Fruit fly (Drosophila melanogaster): ENCODE measurements around the gene Npc2e.

Npc2e gene

DNA sequence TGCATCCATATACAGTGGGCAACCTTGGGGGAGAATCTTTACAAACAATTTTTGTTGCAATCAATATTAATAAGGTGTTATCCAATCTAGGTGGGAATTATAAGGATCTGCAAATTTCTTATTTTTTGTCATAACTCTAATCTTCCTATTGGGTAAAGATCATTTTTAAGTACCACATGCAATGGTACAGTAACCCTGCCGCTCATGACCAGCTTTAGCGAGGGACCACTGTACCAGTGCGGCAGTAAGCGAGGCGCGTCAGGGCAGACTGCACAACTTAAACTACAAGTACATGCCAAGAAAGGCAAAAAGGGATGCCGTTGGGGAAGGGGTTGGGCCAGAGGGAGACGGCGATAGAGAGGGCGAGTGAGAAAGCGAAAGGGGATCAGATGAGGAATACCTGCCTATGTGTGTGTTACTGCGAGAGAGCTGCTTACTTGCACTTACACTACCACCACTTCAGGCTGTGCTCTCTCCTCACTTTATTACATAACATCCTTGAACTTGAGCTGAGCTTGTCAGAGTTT is 29.5 kb downstream of the Npc2e start (continued):
- TF ChIP-seq corto (GFP tag; optimal IDR thresholded peaks at IDR 0.05) (peak; percentile 73), zen (tag; optimal IDR thresholded peaks at IDR 0.05) (no peak), CG9437 (GFP tag; optimal IDR thresholded peaks at IDR 0.05) (no peak), CG9932 (GFP tag; IDR thresholded peaks at IDR 0.05) (no peak), tap (tag; optimal IDR thresholded peaks at IDR 0.05) (no peak), prd (optimal IDR thresholded peaks at IDR 0.05) (no peak), prd (GFP tag; IDR thresholded peaks at IDR 0.05) (peak; percentile 20; the same call in 1 of the 3 replicates), sens-2 (GFP tag; IDR thresholded peaks at IDR 0.05) (no peak), Dad (GFP tag; optimal IDR thresholded peaks at IDR 0.05) (no peak), salm (tag; optimal IDR thresholded peaks at IDR 0.05) (no peak), lmd (GFP tag; IDR thresholded peaks at IDR 0.05) (peak; percentile 10; the same call in 1 of the 2 replicates), CG12071 (GFP tag; optimal IDR thresholded peaks at IDR 0.05) (no peak), Drgx (GFP tag; IDR thresholded peaks at IDR 0.05) (peak; percentile 47; the same call in 1 of the 2 replicates), tgo (GFP tag; IDR thresholded peaks at IDR 0.05) (no peak), CG14441 (GFP tag; IDR thresholded peaks at IDR 0.05) (no peak), CG1832 (GFP tag; optimal IDR thresholded peaks at IDR 0.05) (peak; percentile 34), CG15269 (tag; optimal IDR thresholded peaks at IDR 0.05) (no peak), Med (GFP tag) (peak; percentile 71), Hey (tag; optimal IDR thresholded peaks at IDR 0.05) (no peak), CG42726 (GFP tag; IDR thresholded peaks at IDR 0.05; ENCODE audit: partially characterized antibody) (no peak), row (GFP tag; IDR thresholded peaks at IDR 0.05) (peak; percentile 30; the same call in 1 of the 3 replicates), Doc2 (GFP tag; IDR thresholded peaks at IDR 0.05) (no peak), CG8944 (GFP tag; optimal IDR thresholded peaks at IDR 0.05) (no peak), vnd (GFP tag; IDR thresholded peaks at IDR 0.05; ENCODE audit: partially characterized antibody) (no peak), fd3F (GFP tag; optimal IDR thresholded peaks at IDR 0.05) (no peak), sr (GFP tag; IDR thresholded peaks at IDR 0.05) (no peak), TFAM (GFP tag; optimal IDR thresholded peaks at IDR 0.05) (no peak), Asciz (GFP tag; optimal IDR thresholded peaks at IDR 0.05) (no peak), CG2202 (tag; optimal IDR thresholded peaks at IDR 0.05) (no peak), so (GFP tag; IDR thresholded peaks at IDR 0.05) (no peak), bsh (GFP tag; optimal IDR thresholded peaks at IDR 0.05) (peak; percentile 21 to 83), ap (GFP tag; IDR thresholded peaks at IDR 0.05) (no peak), CG10543 (GFP tag; optimal IDR thresholded peaks at IDR 0.05) (no peak), CG4854 (GFP tag; optimal IDR thresholded peaks at IDR 0.05) (no peak), mld (GFP tag; IDR thresholded peaks at IDR 0.05; ENCODE audit: partially characterized antibody) (no peak), CG10147 (GFP tag; optimal IDR thresholded peaks at IDR 0.05) (no peak), Chrac-16 (GFP tag; optimal IDR thresholded peaks at IDR 0.05) (no peak), Ravus (GFP tag; IDR thresholded peaks at IDR 0.05) (no peak), CG33557 (GFP tag; optimal IDR thresholded peaks at IDR 0.05) (no peak), CG11723 (GFP tag; optimal IDR thresholded peaks at IDR 0.05) (no peak), BEAF-32 (GFP tag; optimal IDR thresholded peaks at IDR 0.05) (no peak), da (GFP tag; optimal IDR thresholded peaks at IDR 0.05) (no peak), chm (GFP tag; IDR thresholded peaks at IDR 0.05) (no peak), Dek (tag; optimal IDR thresholded peaks at IDR 0.05) (no peak), CG2129 (GFP tag; IDR thresholded peaks at IDR 0.05; ENCODE audit: partially characterized antibody) (no peak), ac (GFP tag; optimal IDR thresholded peaks at IDR 0.05) (no peak), Ets65A (GFP tag) (peak; percentile 74), cad (GFP tag; optimal IDR thresholded peaks at IDR 0.05) (no peak), Lim3 (GFP tag; IDR thresholded peaks at IDR 0.05) (no peak), phol (tag; optimal IDR thresholded peaks at IDR 0.05) (peak; percentile 2), CG18619 (GFP tag; optimal IDR thresholded peaks at IDR 0.05) (no peak)
